Worm (Caenorhabditis elegans) whole organism, L1 larva: Measurements from ENCODE around the gene M28.8.

Experiments
- C04F5.9 ChIP-seq: sonication (generic microtip); optimal IDR thresholded peaks from 2 replicates; lab custom pipeline; 2016; ENCODE audit warnings: missing genetic modification characterization, missing compliant biosample characterization
- C16A3.4 ChIP-seq: fragments of 150-350 bp; optimal IDR thresholded peaks from 2 replicates; lab custom pipeline; 2014; ENCODE audit warnings: missing biosample characterization, missing genetic modification characterization
- F16B12.6 ChIP-seq: fragments of 150-350 bp; optimal IDR thresholded peaks from 2 replicates; lab custom pipeline; 2014; ENCODE audit warnings: missing biosample characterization, missing genetic modification characterization
- Y116A8C.19 ChIP-seq: sonication (generic microtip); optimal IDR thresholded peaks from 2 replicates; lab custom pipeline; 2016; ENCODE audit warnings: missing compliant biosample characterization, missing genetic modification characterization, borderline replicate concordance
- aha-1 ChIP-seq: fragments of 150-350 bp; optimal IDR thresholded peaks from 2 replicates; lab custom pipeline; 2014; ENCODE audit warnings: missing biosample characterization, missing genetic modification characterization
- alr-1 ChIP-seq: fragments of 200-800 bp; sonication (Bioruptor generic); optimal IDR thresholded peaks from 2 replicates; lab custom pipeline; 2018; ENCODE audit warnings: borderline replicate concordance, mild to moderate bottlenecking, missing genetic modification characterization, missing compliant biosample characterization
- aly-2 ChIP-seq: fragments of 150-350 bp; optimal IDR thresholded peaks from 2 replicates; lab custom pipeline; 2014; ENCODE audit warnings: missing biosample characterization, missing genetic modification characterization
- ceh-63 ChIP-seq: fragments of 200-800 bp; sonication (Bioruptor generic); optimal IDR thresholded peaks from 2 replicates; lab custom pipeline; 2018; ENCODE audit warnings: mild to moderate bottlenecking, missing genetic modification characterization, missing compliant biosample characterization
- ceh-8 ChIP-seq: fragments of 200-800 bp; sonication (Bioruptor generic); optimal IDR thresholded peaks from 2 replicates; lab custom pipeline; 2018; ENCODE audit warnings: mild to moderate bottlenecking, missing genetic modification characterization, moderate library complexity, missing compliant biosample characterization
- dpl-1 ChIP-seq, 3 experiments: fragments of 150-350 bp in 2 of 3; sonication (generic microtip) in 1 of 3; optimal IDR thresholded peaks; 2 replicates each; lab custom pipeline; 2014 to 2017; ENCODE audit warnings: missing biosample characterization in 3 of 3, missing genetic modification characterization in 3 of 3, missing genetic modification reagents in 3 of 3
- dsc-1 ChIP-seq: sonication (generic microtip); optimal IDR thresholded peaks from 2 replicates; lab custom pipeline; 2016; ENCODE audit warnings: mild to moderate bottlenecking, missing genetic modification characterization, missing compliant biosample characterization
- efl-1 ChIP-seq, 4 experiments: fragments of 150-350 bp; optimal IDR thresholded peaks in 3 of 4; peaks in 1 of 4; 1 replicate in 1 of 4; 2 replicates in 3 of 4; lab custom pipeline; 2014; ENCODE audit warnings: missing biosample characterization in 2 of 4, missing genetic modification characterization in 2 of 4, missing genetic modification reagents in 2 of 4
- efl-3 ChIP-seq: fragments of 200-800 bp; sonication (Bioruptor generic); optimal IDR thresholded peaks from 2 replicates; lab custom pipeline; 2018; ENCODE audit warnings: mild to moderate bottlenecking, missing genetic modification characterization, missing compliant biosample characterization
- egl-27 ChIP-seq, 2 experiments: fragments of 150-350 bp in 1 of 2; sonication (generic microtip); optimal IDR thresholded peaks; 3 replicates each; lab custom pipeline; 2017 to 2018; ENCODE audit warnings: missing biosample characterization in 2 of 2, missing genetic modification characterization in 2 of 2, missing genetic modification reagents in 2 of 2
- elt-2 ChIP-seq: sonication (generic microtip); optimal IDR thresholded peaks from 2 replicates; lab custom pipeline; 2016; ENCODE audit warnings: missing genetic modification characterization, mild to moderate bottlenecking, inconsistent platforms, missing compliant biosample characterization, missing genetic modification reagents
- elt-3 ChIP-seq, 6 experiments: fragments of 150-350 bp in 1 of 6; sonication (generic microtip); optimal IDR thresholded peaks; 2 replicates each; lab custom pipeline; 2017 to 2018; ENCODE audit warnings: missing biosample characterization in 6 of 6, missing genetic modification characterization in 6 of 6, inconsistent platforms in 1 of 6
- ets-5 ChIP-seq: fragments of 200-800 bp; sonication (Bioruptor generic); IDR thresholded peaks from 2 replicates; pipeline ENCODE4 v1.3.6; 2022; ENCODE audit warnings: missing genetic modification characterization, missing compliant biosample characterization
- fos-1 ChIP-seq: fragments of 150-350 bp; optimal IDR thresholded peaks from 2 replicates; lab custom pipeline; 2014; ENCODE audit warnings: missing biosample characterization, missing genetic modification characterization
- grh-1 ChIP-seq: fragments of 200-800 bp; sonication (Bioruptor generic); IDR thresholded peaks from 2 replicates; pipeline ENCODE4 v1.3.6; 2022; ENCODE audit warnings: missing genetic modification reagents, missing genetic modification characterization, missing compliant biosample characterization
- hpl-2 ChIP-seq: fragments of 150-350 bp; optimal IDR thresholded peaks from 2 replicates; lab custom pipeline; 2014; ENCODE audit warnings: missing biosample characterization, missing genetic modification reagents, missing genetic modification characterization
- irx-1 ChIP-seq: sonication (generic microtip); optimal IDR thresholded peaks from 2 replicates; lab custom pipeline; 2016; ENCODE audit warnings: missing genetic modification characterization, missing compliant biosample characterization
- isw-1 ChIP-seq: fragments of 200-800 bp; sonication (Bioruptor generic); IDR thresholded peaks from 2 replicates; pipeline ENCODE4 v1.3.6; 2022; ENCODE audit warnings: missing genetic modification characterization, missing compliant biosample characterization
- jun-1 ChIP-seq: fragments of 150-350 bp; optimal IDR thresholded peaks from 2 replicates; lab custom pipeline; 2014; ENCODE audit warnings: missing biosample characterization, missing genetic modification reagents, missing genetic modification characterization
- lin-13 ChIP-seq: fragments of 150-350 bp; optimal IDR thresholded peaks from 2 replicates; lab custom pipeline; 2014; ENCODE audit warnings: missing biosample characterization, missing genetic modification reagents, missing genetic modification characterization
- lin-35 ChIP-seq, 2 experiments: fragments of 150-350 bp; optimal IDR thresholded peaks; 2 replicates each; lab custom pipeline; 2014; ENCODE audit warnings: missing biosample characterization in 2 of 2, missing genetic modification characterization in 2 of 2, missing genetic modification reagents in 2 of 2
- lin-39 ChIP-seq: fragments of 150-350 bp; optimal IDR thresholded peaks from 2 replicates; lab custom pipeline; 2014; ENCODE audit warnings: missing biosample characterization, missing genetic modification reagents, missing genetic modification characterization
- lir-3 ChIP-seq: sonication (generic microtip); optimal IDR thresholded peaks from 2 replicates; lab custom pipeline; 2016; ENCODE audit warnings: mild to moderate bottlenecking, missing genetic modification characterization, moderate library complexity, missing compliant biosample characterization; ENCODE audit not compliant: poor library complexity
- mab-9 ChIP-seq: fragments of 200-800 bp; sonication (Bioruptor generic); IDR thresholded peaks from 2 replicates; pipeline ENCODE4 v1.3.6; 2022; ENCODE audit warnings: missing genetic modification reagents, missing genetic modification characterization, missing compliant biosample characterization
- mep-1 ChIP-seq: fragments of 150-350 bp; optimal IDR thresholded peaks from 2 replicates; lab custom pipeline; 2014; ENCODE audit warnings: missing biosample characterization, missing genetic modification characterization
- nhr-11 ChIP-seq: fragments of 150-350 bp; optimal IDR thresholded peaks from 2 replicates; lab custom pipeline; 2014; ENCODE audit warnings: missing biosample characterization, missing genetic modification characterization
- nhr-12 ChIP-seq: sonication (generic microtip); optimal IDR thresholded peaks from 2 replicates; lab custom pipeline; 2017; ENCODE audit warnings: missing biosample characterization, missing genetic modification characterization
- nhr-47 ChIP-seq: sonication (generic microtip); optimal IDR thresholded peaks from 2 replicates; lab custom pipeline; 2016; ENCODE audit warnings: mild to moderate bottlenecking, missing genetic modification characterization, moderate library complexity, missing compliant biosample characterization
- nhr-71 ChIP-seq: sonication (generic microtip); optimal IDR thresholded peaks from 2 replicates; lab custom pipeline; 2016; ENCODE audit warnings: mild to moderate bottlenecking, missing genetic modification characterization, moderate library complexity, missing compliant biosample characterization
- nhr-76 ChIP-seq: sonication (generic microtip); optimal IDR thresholded peaks from 2 replicates; lab custom pipeline; 2017; ENCODE audit warnings: missing biosample characterization, missing genetic modification characterization
- nhr-77 ChIP-seq: fragments of 150-350 bp; optimal IDR thresholded peaks from 2 replicates; lab custom pipeline; 2014; ENCODE audit warnings: missing biosample characterization, missing genetic modification characterization
- nhr-84 ChIP-seq: sonication (generic microtip); optimal IDR thresholded peaks from 2 replicates; lab custom pipeline; 2017; ENCODE audit warnings: missing biosample characterization, missing genetic modification characterization
- nhr-90 ChIP-seq: sonication (generic microtip); optimal IDR thresholded peaks from 2 replicates; lab custom pipeline; 2016; ENCODE audit warnings: mild to moderate bottlenecking, missing genetic modification characterization, missing compliant biosample characterization; ENCODE audit not compliant: poor library complexity
- pag-3 ChIP-seq: sonication (generic microtip); optimal IDR thresholded peaks from 2 replicates; lab custom pipeline; 2017; ENCODE audit warnings: missing genetic modification characterization, mild to moderate bottlenecking, missing compliant biosample characterization, antibody characterized with exemption, borderline replicate concordance; ENCODE audit not compliant: insufficient read depth
- pqm-1 ChIP-seq: sonication (generic microtip); optimal IDR thresholded peaks from 3 replicates; lab custom pipeline; 2017; ENCODE audit warnings: missing biosample characterization, missing genetic modification characterization
- rnt-1 ChIP-seq: sonication (generic microtip); optimal IDR thresholded peaks from 2 replicates; lab custom pipeline; 2016; ENCODE audit warnings: mild to moderate bottlenecking, missing genetic modification characterization, moderate library complexity, missing compliant biosample characterization
- skn-1 ChIP-seq: fragments of 150-350 bp; optimal IDR thresholded peaks from 2 replicates; lab custom pipeline; 2014; ENCODE audit warnings: missing biosample characterization, missing genetic modification characterization
- sptf-1 ChIP-seq: fragments of 150-350 bp; optimal IDR thresholded peaks from 2 replicates; lab custom pipeline; 2014; ENCODE audit warnings: missing biosample characterization, missing genetic modification characterization
- tlp-1 ChIP-seq: fragments of 150-350 bp; optimal IDR thresholded peaks from 2 replicates; lab custom pipeline; 2014; ENCODE audit warnings: missing biosample characterization, missing genetic modification characterization
- unc-30 ChIP-seq: sonication (generic microtip); optimal IDR thresholded peaks from 2 replicates; lab custom pipeline; 2017; ENCODE audit warnings: missing biosample characterization, missing genetic modification characterization
- unc-62 ChIP-seq: fragments of 150-350 bp; optimal IDR thresholded peaks from 2 replicates; lab custom pipeline; 2014; ENCODE audit warnings: missing biosample characterization, missing genetic modification reagents, missing genetic modification characterization
- vab-15 ChIP-seq: sonication (generic microtip); optimal IDR thresholded peaks from 2 replicates; lab custom pipeline; 2017; ENCODE audit warnings: missing genotype, mild to moderate bottlenecking, missing genetic modification characterization, missing compliant biosample characterization
- xbp-1 ChIP-seq: sonication (generic microtip); optimal IDR thresholded peaks from 2 replicates; lab custom pipeline; 2016; ENCODE audit warnings: missing genetic modification characterization, missing compliant biosample characterization
- zag-1 ChIP-seq: fragments of 150-350 bp; optimal IDR thresholded peaks from 2 replicates; lab custom pipeline; 2014; ENCODE audit warnings: missing biosample characterization, missing genetic modification characterization
- ztf-11 ChIP-seq, 2 experiments: sonication (generic microtip); optimal IDR thresholded peaks; 2 replicates each; lab custom pipeline; 2016 to 2017; ENCODE audit warnings: missing genetic modification characterization in 2 of 2, missing biosample characterization in 1 of 2, missing compliant biosample characterization in 1 of 2

Gene M28.8

ce11 chrII:10662698-10663097 lies 34.6 kb downstream of the M28.8 start, which contains the start of gene D2089.8 (continued):
- TF ChIP-seq unc-62 (GFP tag; lab: Kevin White, UChicago) (no peak), C16A3.4 (peak; percentile 12), egl-27 (tag; optimal IDR thresholded peaks at IDR 0.05; lab: Kevin White, UChicago) (no peak), nhr-76 (tag; lab: Kevin White, UChicago) (no peak), F16B12.6 (tag; lab: Kevin White, UChicago) (no peak), lin-39 (tag; lab: Kevin White, UChicago) (no peak), elt-2 (tag; lab: Kevin White, UChicago) (no peak), sptf-1 (tag; lab: Kevin White, UChicago) (no peak), lin-13 (GFP tag; lab: Kevin White, UChicago) (no peak), tlp-1 (tag; lab: Kevin White, UChicago) (no peak), skn-1 (tag; lab: Kevin White, UChicago) (no peak), zag-1 (no peak), C04F5.9 (tag; lab: Kevin White, UChicago) (no peak), pag-3 (no peak), mep-1 (tag; lab: Kevin White, UChicago) (peak; percentile 38), dsc-1 (tag; lab: Kevin White, UChicago) (no peak), grh-1 (no peak), aly-2 (no peak), pqm-1 (tag; lab: Kevin White, UChicago) (no peak), nhr-84 (tag; lab: Kevin White, UChicago) (no peak), ceh-63 (GFP tag; lab: Kevin White, UChicago) (no peak), elt-3 (tag; optimal IDR thresholded peaks at IDR 0.05; lab: Kevin White, UChicago) (no peak), ceh-8 (GFP tag; lab: Kevin White, UChicago) (no peak), aha-1 (tag; lab: Kevin White, UChicago) (no peak), fos-1 (tag; lab: Kevin White, UChicago) (no peak), xbp-1 (tag; lab: Kevin White, UChicago) (no peak), unc-30 (tag; lab: Kevin White, UChicago) (no peak), vab-15 (tag; lab: Kevin White, UChicago) (no peak), Y116A8C.19 (tag; lab: Kevin White, UChicago) (no peak), mab-9 (GFP tag; lab: Robert Waterston, UW) (no peak), ets-5 (no peak), lin-35 (GFP tag; optimal IDR thresholded peaks at IDR 0.05; lab: Kevin White, UChicago) (peak in 1 of 2 experiments; percentile 43), nhr-90 (tag; lab: Kevin White, UChicago) (no peak), nhr-12 (tag; lab: Kevin White, UChicago) (no peak), isw-1 (GFP tag; lab: Robert Waterston, UW) (no peak), jun-1 (no peak), nhr-11 (tag; lab: Kevin White, UChicago) (no peak), efl-3 (GFP tag; lab: Kevin White, UChicago) (no peak), nhr-47 (tag; lab: Kevin White, UChicago) (no peak)

- TF ChIP-seq dpl-1 (GFP tag; optimal IDR thresholded peaks at IDR 0.05; lab: Kevin White, UChicago) (no peak), aly-2 (no peak), alr-1 (tag; lab: Kevin White, UChicago) (no peak), nhr-71 (tag; lab: Kevin White, UChicago) (no peak), unc-62 (GFP tag; lab: Kevin White, UChicago) (no peak), zag-1 (no peak), skn-1 (tag; lab: Kevin White, UChicago) (no peak), efl-1 (optimal IDR thresholded peaks at IDR 0.05; lab: Kevin White, UChicago) (no peak), efl-1 (GFP tag; optimal IDR thresholded peaks at IDR 0.05 in 1 of 2; lab: Kevin White, UChicago) (no peak), Y116A8C.19 (tag; lab: Kevin White, UChicago) (no peak), hpl-2 (GFP tag; lab: Kevin White, UChicago) (no peak), dsc-1 (tag; lab: Kevin White, UChicago) (no peak), nhr-77 (no peak), ztf-11 (tag; optimal IDR thresholded peaks at IDR 0.05; lab: Kevin White, UChicago) (no peak), irx-1 (tag; lab: Kevin White, UChicago) (no peak), lir-3 (tag; lab: Kevin White, UChicago) (no peak), rnt-1 (tag; lab: Kevin White, UChicago) (no peak), mep-1 (tag; lab: Kevin White, UChicago) (no peak), mab-9 (GFP tag; lab: Robert Waterston, UW) (no peak), tlp-1 (tag; lab: Kevin White, UChicago) (no peak), nhr-47 (tag; lab: Kevin White, UChicago) (no peak)
- TF ChIP-seq, all 84 proteins: peak for 0
Measured at ce11 chrII:10665031-10665430, 37.0 kb downstream of the M28.8 start, which contains the start of gene D2089.3. D2089.3 (minus strand) TSS chrII:10665131.
